Worm (Caenorhabditis elegans) whole organism, L3 larva: Measurements from ENCODE around the gene frpr-18.

Source experiments
- R02D3.7 ChIP-seq: fragments of 150-350 bp; optimal IDR thresholded peaks from 2 replicates; lab custom pipeline; 2014; ENCODE audit warnings: missing biosample characterization, missing genetic modification characterization
- ZK546.5 ChIP-seq: sonication (generic microtip); optimal IDR thresholded peaks from 2 replicates; lab custom pipeline; 2017; ENCODE audit warnings: missing biosample characterization, missing genetic modification characterization
- aly-2 ChIP-seq: fragments of 150-350 bp; optimal IDR thresholded peaks from 2 replicates; lab custom pipeline; 2014; ENCODE audit warnings: missing biosample characterization, missing genetic modification characterization
- ama-1 ChIP-seq: fragments of 150-350 bp; optimal IDR thresholded peaks from 2 replicates; lab custom pipeline; 2018
- ceh-16 ChIP-seq: sonication (generic microtip); optimal IDR thresholded peaks from 2 replicates; lab custom pipeline; 2017; ENCODE audit warnings: missing biosample characterization, missing genetic modification characterization
- ceh-28 ChIP-seq: fragments of 150-350 bp; optimal IDR thresholded peaks from 2 replicates; lab custom pipeline; 2014; ENCODE audit warnings: missing biosample characterization, missing genetic modification reagents, missing genetic modification characterization
- daf-12 ChIP-seq: fragments of 150-350 bp; optimal IDR thresholded peaks from 2 replicates; lab custom pipeline; 2014; ENCODE audit warnings: missing biosample characterization, missing genetic modification reagents, missing genetic modification characterization
- egl-27 ChIP-seq: sonication (generic microtip); optimal IDR thresholded peaks from 4 replicates; lab custom pipeline; 2017; ENCODE audit warnings: missing biosample characterization, missing genetic modification reagents, missing genetic modification characterization
- elt-2 ChIP-seq: sonication (generic microtip); optimal IDR thresholded peaks from 2 replicates; lab custom pipeline; 2016; ENCODE audit warnings: missing genetic modification reagents, mild to moderate bottlenecking, missing genetic modification characterization, missing compliant biosample characterization
- elt-3 ChIP-seq, 3 experiments: fragments of 150-350 bp in 1 of 3; sonication (generic microtip) in 2 of 3; optimal IDR thresholded peaks; 2 replicates in 2 of 3; 4 replicates in 1 of 3; lab custom pipeline; 2014 to 2017; ENCODE audit warnings: missing biosample characterization in 3 of 3, missing genetic modification characterization in 3 of 3
- fkh-10 ChIP-seq: sonication (generic microtip); optimal IDR thresholded peaks from 2 replicates; lab custom pipeline; 2017; ENCODE audit warnings: missing biosample characterization, missing genetic modification reagents, missing genetic modification characterization
- fos-1 ChIP-seq: fragments of 150-350 bp; optimal IDR thresholded peaks from 2 replicates; lab custom pipeline; 2014; ENCODE audit warnings: missing biosample characterization, missing genetic modification characterization
- lsy-12 ChIP-seq: sonication (generic microtip); optimal IDR thresholded peaks from 2 replicates; lab custom pipeline; 2016; ENCODE audit warnings: mild to moderate bottlenecking, missing genetic modification characterization, missing compliant biosample characterization
- mdl-1 ChIP-seq: fragments of 150-350 bp; optimal IDR thresholded peaks from 2 replicates; lab custom pipeline; 2014; ENCODE audit warnings: missing biosample characterization, missing genetic modification characterization
- mml-1 ChIP-seq: fragments of 150-350 bp; sonication (generic microtip); optimal IDR thresholded peaks from 3 replicates; lab custom pipeline; 2014; ENCODE audit warnings: missing biosample characterization, missing genetic modification characterization
- nfya-1 ChIP-seq: sonication (generic microtip); optimal IDR thresholded peaks from 2 replicates; lab custom pipeline; 2017; ENCODE audit warnings: missing genetic modification characterization, mild to moderate bottlenecking, missing compliant biosample characterization, antibody characterized with exemption, moderate library complexity; ENCODE audit not compliant: insufficient read depth
- nhr-11 ChIP-seq: fragments of 150-350 bp; optimal IDR thresholded peaks from 2 replicates; lab custom pipeline; 2014; ENCODE audit warnings: missing biosample characterization, missing genetic modification characterization
- nhr-12 ChIP-seq: fragments of 150-350 bp; optimal IDR thresholded peaks from 2 replicates; lab custom pipeline; 2014; ENCODE audit warnings: missing biosample characterization, missing genetic modification characterization
- nhr-25 ChIP-seq: sonication (generic microtip); optimal IDR thresholded peaks from 2 replicates; lab custom pipeline; 2017; ENCODE audit warnings: missing biosample characterization, missing genetic modification characterization
- nhr-76 ChIP-seq: fragments of 150-350 bp; sonication (generic microtip); optimal IDR thresholded peaks from 5 replicates; lab custom pipeline; 2014; ENCODE audit warnings: missing biosample characterization, missing genetic modification characterization
- nhr-77 ChIP-seq: fragments of 150-350 bp; optimal IDR thresholded peaks from 2 replicates; lab custom pipeline; 2014; ENCODE audit warnings: missing biosample characterization, missing genetic modification characterization
- pha-4 ChIP-seq: fragments of 150-350 bp; optimal IDR thresholded peaks from 2 replicates; lab custom pipeline; 2014; ENCODE audit warnings: missing biosample characterization, missing genetic modification reagents, missing genetic modification characterization
- pqm-1 ChIP-seq: fragments of 150-350 bp; optimal IDR thresholded peaks from 2 replicates; lab custom pipeline; 2017; ENCODE audit warnings: missing biosample characterization, missing genetic modification characterization, inconsistent platforms
- sea-2 ChIP-seq: fragments of 150-350 bp; sonication (generic microtip); optimal IDR thresholded peaks from 4 replicates; lab custom pipeline; 2014; ENCODE audit warnings: missing biosample characterization, missing genetic modification reagents, missing genetic modification characterization
- skn-1 ChIP-seq: fragments of 150-350 bp; optimal IDR thresholded peaks from 2 replicates; lab custom pipeline; 2014; ENCODE audit warnings: missing biosample characterization, missing genetic modification characterization
- tbx-2 ChIP-seq: sonication (generic microtip); optimal IDR thresholded peaks from 2 replicates; lab custom pipeline; 2016; ENCODE audit warnings: mild to moderate bottlenecking, missing genetic modification characterization, missing compliant biosample characterization
- unc-62 ChIP-seq: fragments of 150-350 bp; sonication (generic microtip); optimal IDR thresholded peaks from 4 replicates; lab custom pipeline; 2014; ENCODE audit warnings: missing biosample characterization, missing genetic modification reagents, missing genetic modification characterization
- zag-1 ChIP-seq: fragments of 150-350 bp; optimal IDR thresholded peaks from 2 replicates; lab custom pipeline; 2014; ENCODE audit warnings: missing biosample characterization, missing genetic modification characterization
- ztf-11 ChIP-seq: fragments of 150-350 bp; optimal IDR thresholded peaks from 2 replicates; lab custom pipeline; 2014; ENCODE audit warnings: missing biosample characterization, missing genetic modification characterization
- ztf-4 ChIP-seq: fragments of 150-350 bp; optimal IDR thresholded peaks from 2 replicates; lab custom pipeline; 2014; ENCODE audit warnings: missing biosample characterization, missing genetic modification characterization

The frpr-18 gene

ce11 chrV:6888828-6889227, 18.7 kb downstream of the frpr-18 start (continued):
- TF ChIP-seq pha-4 (tag; lab: Kevin White, UChicago) (peak; percentile 47), tbx-2 (tag; lab: Kevin White, UChicago) (peak; percentile 33), elt-2 (tag; lab: Kevin White, UChicago) (peak; percentile 54), mdl-1 (tag; lab: Kevin White, UChicago) (no peak), mml-1 (tag; lab: Kevin White, UChicago) (no peak), nhr-77 (no peak), ama-1 (lab: Kevin White, UChicago) (peak; percentile 10), daf-12 (no peak), nhr-76 (tag; lab: Kevin White, UChicago) (no peak), sea-2 (no peak), nhr-12 (tag; lab: Kevin White, UChicago) (no peak), zag-1 (no peak)

- TF ChIP-seq nfya-1 (tag; lab: Kevin White, UChicago): peak; percentile 48
- no peak for TF ChIP-seq ztf-4 (tag; lab: Kevin White, UChicago)
Observed at ce11 chrV:6893681-6894080, 23.6 kb downstream of the frpr-18 start.

- no peak for TF ChIP-seq fkh-10
- TF ChIP-seq, all 47 proteins: peak for 0
Observed at ce11 chrV:6894778-6895177, 24.7 kb downstream of the frpr-18 start, which contains the start of gene K11C4.2. TSS of gene K11C4.2 (plus strand) at chrV:6895078.

- TF ChIP-seq ceh-16 (tag; lab: Kevin White, UChicago): no peak
- TF ChIP-seq egl-27 (tag; lab: Kevin White, UChicago): no peak
- TF ChIP-seq skn-1 (tag; lab: Kevin White, UChicago): no peak
- no peak for TF ChIP-seq elt-2 (tag; lab: Kevin White, UChicago)
- no peak for TF ChIP-seq aly-2 (tag; lab: Kevin White, UChicago)
- no peak for TF ChIP-seq zag-1
- TF ChIP-seq ceh-28 (tag; lab: Kevin White, UChicago): no peak
- no peak for TF ChIP-seq ztf-11 (tag; lab: Kevin White, UChicago)
- no peak for TF ChIP-seq nhr-25 (tag; lab: Kevin White, UChicago)
- no peak for TF ChIP-seq nhr-77
- no peak for TF ChIP-seq fkh-10
- TF ChIP-seq elt-3 (tag; optimal IDR thresholded peaks at IDR 0.05; lab: Kevin White, UChicago): no peak
Observed at ce11 chrV:6896700-6897099, 26.6 kb downstream of the frpr-18 start, which contains the start of gene K11C4.1. TSS of gene K11C4.1 (plus strand) at chrV:6897000.

ce11 chrV:6900173-6900638, 30.1 kb downstream of the frpr-18 start, which contains the start of gene odc-1:
TSS of gene odc-1 (minus strand) at chrV:6900223.
- TF ChIP-seq pqm-1 (peak; percentile 63), mml-1 (tag; lab: Kevin White, UChicago) (no peak)

- no peak for TF ChIP-seq fos-1 (tag; lab: Kevin White, UChicago)
- no peak for TF ChIP-seq fkh-10
- TF ChIP-seq ztf-11 (tag; lab: Kevin White, UChicago): no peak
- TF ChIP-seq lsy-12: no peak
- TF ChIP-seq nhr-11 (tag; lab: Kevin White, UChicago): no peak
- peak; percentile 46 for TF ChIP-seq elt-2 (tag; lab: Kevin White, UChicago)
- no peak for TF ChIP-seq egl-27 (tag; lab: Kevin White, UChicago)
- peak; percentile 39 for TF ChIP-seq nhr-25 (tag; lab: Kevin White, UChicago)
- TF ChIP-seq nhr-77: no peak
- TF ChIP-seq unc-62 (GFP tag; lab: Kevin White, UChicago): no peak
- TF ChIP-seq aly-2 (tag; lab: Kevin White, UChicago): no peak
- no peak for TF ChIP-seq R02D3.7 (tag; lab: Kevin White, UChicago)
- no peak for TF ChIP-seq nhr-76 (tag; lab: Kevin White, UChicago)
- no peak for TF ChIP-seq sea-2
- no peak for TF ChIP-seq mml-1 (tag; lab: Kevin White, UChicago)
- no peak for TF ChIP-seq ZK546.5 (tag; lab: Kevin White, UChicago)
Observed at ce11 chrV:6900814-6901592, 30.9 kb downstream of the frpr-18 start.
